Worm (Caenorhabditis elegans) whole organism, L3 larva: Measurements from ENCODE around the gene csa-1.

Experiments
- aly-2 ChIP-seq: fragments of 150-350 bp; optimal IDR thresholded peaks from 2 replicates; lab custom pipeline; 2014; ENCODE audit warnings: missing biosample characterization, missing genetic modification characterization
- ceh-82 ChIP-seq: fragments of 150-350 bp; optimal IDR thresholded peaks from 2 replicates; lab custom pipeline; 2014; ENCODE audit warnings: missing biosample characterization, missing genetic modification characterization
- lin-15B ChIP-seq: fragments of 150-350 bp; optimal IDR thresholded peaks from 2 replicates; lab custom pipeline; 2014; ENCODE audit warnings: missing biosample characterization, missing genetic modification characterization
- lin-39 ChIP-seq: fragments of 150-350 bp; optimal IDR thresholded peaks from 2 replicates; lab custom pipeline; 2018; ENCODE audit warnings: missing biosample characterization, missing genetic modification reagents, missing genetic modification characterization
- nhr-11 ChIP-seq: fragments of 150-350 bp; optimal IDR thresholded peaks from 2 replicates; lab custom pipeline; 2014; ENCODE audit warnings: missing biosample characterization, missing genetic modification characterization
- sea-2 ChIP-seq: fragments of 150-350 bp; sonication (generic microtip); optimal IDR thresholded peaks from 4 replicates; lab custom pipeline; 2014; ENCODE audit warnings: missing biosample characterization, missing genetic modification reagents, missing genetic modification characterization
- skn-1 ChIP-seq: fragments of 150-350 bp; optimal IDR thresholded peaks from 2 replicates; lab custom pipeline; 2014; ENCODE audit warnings: missing biosample characterization, missing genetic modification characterization
- unc-62 ChIP-seq: fragments of 150-350 bp; sonication (generic microtip); optimal IDR thresholded peaks from 4 replicates; lab custom pipeline; 2014; ENCODE audit warnings: missing biosample characterization, missing genetic modification reagents, missing genetic modification characterization
- ztf-11 ChIP-seq: fragments of 150-350 bp; optimal IDR thresholded peaks from 2 replicates; lab custom pipeline; 2014; ENCODE audit warnings: missing biosample characterization, missing genetic modification characterization

ce11 chrII:9325555-9325954, 6.0 kb upstream of the csa-1 start:
- TF ChIP-seq sea-2 (GFP tag; lab: Kevin White, UChicago) (no peak), unc-62 (no peak), aly-2 (tag; lab: Kevin White, UChicago) (no peak), lin-39 (tag; lab: Kevin White, UChicago) (no peak), lin-15B (tag; lab: Kevin White, UChicago) (no peak), ztf-11 (no peak), nhr-11 (tag; lab: Kevin White, UChicago) (no peak), skn-1 (no peak), ceh-82 (no peak)
